Worm (Caenorhabditis elegans): ENCODE data around the gene cest-2.2.

cest-2.2 gene

DNA sequence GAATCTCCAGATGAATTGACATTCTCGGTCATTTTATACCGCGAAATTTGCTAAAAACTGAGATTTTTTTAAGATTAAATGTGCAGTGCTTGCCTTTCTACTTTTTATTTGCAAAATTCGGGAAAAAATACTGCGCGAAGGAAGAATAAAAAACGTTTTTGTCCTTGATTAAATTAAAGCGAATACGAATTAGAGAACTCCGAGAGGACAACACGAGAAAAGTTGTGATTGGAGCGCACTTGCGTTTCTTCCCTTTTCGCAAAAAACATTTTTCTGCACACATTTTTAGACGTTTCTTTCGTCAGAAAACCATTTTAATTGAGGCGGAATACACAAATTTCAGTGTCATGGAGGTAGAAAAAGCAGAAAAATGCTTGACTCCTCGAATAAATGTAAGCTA, 10.3 kb upstream of the cest-2.2 start, which contains the start of the genes trm-1 and ints-2 (continued):
- TF ChIP-seq dmd-6 (GFP tag; IDR thresholded peaks at IDR 0.05), result peak; percentile 24; the same call in 1 of the 2 replicates
- peak; percentile 28 for TF ChIP-seq fkh-10 (GFP tag; optimal IDR thresholded peaks at IDR 0.05)
- peak; percentile 47 for TF ChIP-seq dve-1 (tag; optimal IDR thresholded peaks at IDR 0.05; ENCODE audit: insufficient read depth)
- no peak for TF ChIP-seq gei-8 (GFP tag; optimal IDR thresholded peaks at IDR 0.05)
- peak; percentile 53 for TF ChIP-seq rbr-2 (tag; optimal IDR thresholded peaks at IDR 0.05)
- peak; percentile 85 for TF ChIP-seq mes-2 (tag; optimal IDR thresholded peaks at IDR 0.05; ENCODE audit: poor library complexity, severe bottlenecking)

DNA sequence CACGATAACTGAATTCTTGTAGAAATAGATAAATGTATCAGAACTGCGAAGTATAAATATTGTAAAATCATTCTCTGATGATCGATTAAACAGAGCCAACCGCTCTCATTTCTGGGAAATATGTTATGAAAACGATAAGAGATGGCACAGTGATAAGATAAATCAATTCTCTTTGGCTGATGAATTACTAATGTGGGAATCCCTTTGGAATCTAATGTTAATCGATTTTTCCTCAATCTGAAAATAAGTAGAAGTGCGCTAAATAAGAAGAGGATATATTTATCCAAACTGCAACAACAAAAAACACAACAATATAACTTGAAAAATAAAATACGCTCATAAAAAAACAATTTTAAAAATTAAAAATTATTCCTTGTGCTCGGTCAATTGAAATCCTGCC, 7.7 kb upstream of the cest-2.2 start, which contains the start of gene cest-2.3:
Gene cest-2.3 (minus strand): TSS at position 101 of the 400 bp plus-strand sequence.
- TF ChIP-seq pqm-1 (tag; optimal IDR thresholded peaks at IDR 0.05) (no peak), D1046.2 (GFP tag; IDR thresholded peaks at IDR 0.05) (no peak), dve-1 (tag; optimal IDR thresholded peaks at IDR 0.05; ENCODE audit: insufficient read depth) (no peak), aha-1 (tag) (peak; percentile 3), madf-9 (GFP tag; conservative IDR thresholded peaks at IDR 0.05) (no peak), lin-38 (GFP tag; IDR thresholded peaks at IDR 0.05) (no peak), spr-3 (GFP tag; optimal IDR thresholded peaks at IDR 0.05) (no peak), ceh-62 (tag; optimal IDR thresholded peaks at IDR 0.05) (no peak)

DNA sequence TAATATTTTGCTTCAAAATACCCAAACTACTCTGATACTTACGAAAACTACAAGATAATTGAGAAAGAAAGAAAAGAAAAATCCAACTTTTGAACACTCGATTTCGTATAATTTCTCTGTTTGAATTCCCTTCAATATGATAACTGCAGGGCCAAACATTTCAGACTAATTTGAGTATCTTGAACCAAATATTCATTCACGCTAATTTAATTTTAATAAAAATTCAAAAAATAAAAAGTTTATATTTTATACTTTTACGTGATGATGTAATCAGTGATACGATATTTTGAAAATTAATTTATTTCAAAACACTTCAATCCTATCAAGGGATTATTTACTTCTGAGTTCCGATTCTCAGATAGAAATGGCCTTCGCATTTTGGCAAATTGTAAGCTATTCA, 4.8 kb upstream of the cest-2.2 start, which contains the start of gene ZC376.8:
Gene ZC376.8 (plus strand): TSS at position 301 of the 400 bp plus-strand sequence.
- TF ChIP-seq aha-1 (tag), result peak; percentile 24
- TF ChIP-seq vab-7 (GFP tag; IDR thresholded peaks at IDR 0.05), result no peak
- TF ChIP-seq F44E2.7 (GFP tag; IDR thresholded peaks at IDR 0.05), result no peak
- no peak for TF ChIP-seq F26F4.8 (GFP tag; conservative IDR thresholded peaks at IDR 0.05)

- peak; percentile 9 for TF ChIP-seq hlh-11 (tag; optimal IDR thresholded peaks at IDR 0.05)
- peak; percentile 57 for TF ChIP-seq hmg-1.1 (GFP tag; IDR thresholded peaks at IDR 0.05)
- no peak for TF ChIP-seq ama-1 (optimal IDR thresholded peaks at IDR 0.05)
- no peak for TF ChIP-seq lir-3 (tag; optimal IDR thresholded peaks at IDR 0.05)
- no peak for TF ChIP-seq F26F4.8 (GFP tag; conservative IDR thresholded peaks at IDR 0.05)
- TF ChIP-seq nhr-6 (tag; optimal IDR thresholded peaks at IDR 0.05), result no peak
- no peak for TF ChIP-seq daf-16 (GFP tag; optimal IDR thresholded peaks at IDR 0.05)
- TF ChIP-seq daf-16 (tag; optimal IDR thresholded peaks at IDR 0.05), result no peak
- TF ChIP-seq nhr-77 (tag; optimal IDR thresholded peaks at IDR 0.05), result no peak
- TF ChIP-seq lin-38 (GFP tag; IDR thresholded peaks at IDR 0.05), result no peak
- no peak for TF ChIP-seq duxl-1 (tag; optimal IDR thresholded peaks at IDR 0.05; ENCODE audit: poor library complexity)
- no peak for TF ChIP-seq nhr-10 (tag; optimal IDR thresholded peaks at IDR 0.05)
- peak; percentile 93 for TF ChIP-seq aha-1 (tag)
- no peak for TF ChIP-seq daf-8 (GFP tag; IDR thresholded peaks at IDR 0.05)
- TF ChIP-seq nhr-102 (tag; optimal IDR thresholded peaks at IDR 0.05), result no peak
- TF ChIP-seq rbr-2 (tag; optimal IDR thresholded peaks at IDR 0.05), result no peak
- peak; percentile 10 for TF ChIP-seq dpl-1 (GFP tag; optimal IDR thresholded peaks at IDR 0.05)
Measured at ce11 chrV:14177657-14178129, 2.5 kb upstream of the cest-2.2 start, which contains the start of gene ceh-74. ceh-74 (plus strand) TSS chrV:14178079.

ce11 chrV:14176572-14176971, 1.4 kb upstream of the cest-2.2 start:
- peak in 1 of 2 experiments; percentile 92 for TF ChIP-seq unc-62 (GFP tag; optimal IDR thresholded peaks at IDR 0.05 in 1 of 2)
- no peak for TF ChIP-seq unc-62 (tag; optimal IDR thresholded peaks at IDR 0.05)
- TF ChIP-seq unc-130 (GFP tag; optimal IDR thresholded peaks at IDR 0.05), result no peak

- TF ChIP-seq dve-1 (tag; optimal IDR thresholded peaks at IDR 0.05; ENCODE audit: insufficient read depth) (peak; percentile 11), dmd-6 (GFP tag; IDR thresholded peaks at IDR 0.05) (peak; percentile 44; the same call in 1 of the 2 replicates), hlh-11 (tag; optimal IDR thresholded peaks at IDR 0.05) (no peak), nhr-28 (tag; optimal IDR thresholded peaks at IDR 0.05) (peak; percentile 72), daf-16 (GFP tag; optimal IDR thresholded peaks at IDR 0.05) (no peak), daf-16 (tag; optimal IDR thresholded peaks at IDR 0.05) (peak; percentile 38), egl-27 (tag; optimal IDR thresholded peaks at IDR 0.05) (no peak)
Measured at ce11 chrV:14171284-14171683, 3.9 kb downstream of the cest-2.2 start, which contains the start of gene cest-2.1. cest-2.1 (minus strand) TSS chrV:14171481.

Data from whole organism, L4 larva.